Fruit fly (Drosophila melanogaster): ENCODE data around the gene TTLL1B.

dm6 chr3L:4613846-4614247 lies 34.2 kb upstream of the TTLL1B start:
- TF ChIP-seq CG5245 (GFP tag; optimal IDR thresholded peaks at IDR 0.05) (no peak), zf30C (GFP tag; optimal IDR thresholded peaks at IDR 0.05) (peak; percentile 85)

All from whole organism, embryonic.